Fruit fly (Drosophila melanogaster): ENCODE results near the gene HP1D3csd.

Gene HP1D3csd

dm6 chrX:19229855-19230433 is 39.9 kb downstream of the HP1D3csd start:
- TF ChIP-seq CG3407 (GFP tag; optimal IDR thresholded peaks at IDR 0.05): no peak
- no peak for TF ChIP-seq CG14860 (GFP tag; IDR thresholded peaks at IDR 0.05; ENCODE audit: partially characterized antibody)
- TF ChIP-seq tna (GFP tag; IDR thresholded peaks at IDR 0.05; ENCODE audit: partially characterized antibody): no peak
- TF ChIP-seq dimm (GFP tag; IDR thresholded peaks at IDR 0.05): no peak
- TF ChIP-seq Drgx (GFP tag; IDR thresholded peaks at IDR 0.05): peak; percentile 40; the same call in 1 of the 2 replicates
- no peak for TF ChIP-seq CG2875 (GFP tag; optimal IDR thresholded peaks at IDR 0.05)
- no peak for TF ChIP-seq Ssrp (tag; optimal IDR thresholded peaks at IDR 0.05)
- no peak for TF ChIP-seq Dip2 (GFP tag; IDR thresholded peaks at IDR 0.05)
- TF ChIP-seq Dbx (GFP tag; IDR thresholded peaks at IDR 0.05): no peak

- no peak for TF ChIP-seq CTCF (GFP tag; optimal IDR thresholded peaks at IDR 0.05)
- TF ChIP-seq dmrt99B (tag; optimal IDR thresholded peaks at IDR 0.05): no peak
- TF ChIP-seq Side (GFP tag; optimal IDR thresholded peaks at IDR 0.05): no peak
- TF ChIP-seq CG15696 (tag; optimal IDR thresholded peaks at IDR 0.05): no peak
- no peak for TF ChIP-seq CG12071 (GFP tag; optimal IDR thresholded peaks at IDR 0.05)
- no peak for TF ChIP-seq Adf1 (GFP tag; IDR thresholded peaks at IDR 0.05)
- TF ChIP-seq Doc2 (GFP tag; IDR thresholded peaks at IDR 0.05): no peak
- TF ChIP-seq grn (GFP tag; optimal IDR thresholded peaks at IDR 0.05): no peak
- no peak for TF ChIP-seq CG30020 (tag; optimal IDR thresholded peaks at IDR 0.05)
- no peak for TF ChIP-seq peb (GFP tag; IDR thresholded peaks at IDR 0.05)
Observed at dm6 chrX:19238613-19239012, 48.6 kb downstream of the HP1D3csd start.

dm6 chrX:19239365-19239764 is 49.4 kb downstream of the HP1D3csd start:
- TF ChIP-seq sug (tag; optimal IDR thresholded peaks at IDR 0.05) (peak; percentile 78), Drgx (GFP tag; IDR thresholded peaks at IDR 0.05) (no peak), CG4328 (GFP tag; optimal IDR thresholded peaks at IDR 0.05) (no peak), gce (GFP tag; IDR thresholded peaks at IDR 0.05) (no peak), ind (GFP tag; optimal IDR thresholded peaks at IDR 0.05) (no peak), dm (GFP tag; optimal IDR thresholded peaks at IDR 0.05) (no peak), mirr (GFP tag; optimal IDR thresholded peaks at IDR 0.05) (peak; percentile 76), exex (tag; optimal IDR thresholded peaks at IDR 0.05) (peak; percentile 69), CG11247 (GFP tag; IDR thresholded peaks at IDR 0.05) (no peak), Usf (GFP tag; optimal IDR thresholded peaks at IDR 0.05) (no peak), CG3407 (GFP tag; optimal IDR thresholded peaks at IDR 0.05) (no peak), CG34376 (GFP tag; optimal IDR thresholded peaks at IDR 0.05) (peak; percentile 11), CG15514 (GFP tag; optimal IDR thresholded peaks at IDR 0.05) (peak; percentile 37), run (tag; optimal IDR thresholded peaks at IDR 0.05) (peak; percentile 48), ap (GFP tag; IDR thresholded peaks at IDR 0.05) (no peak), pum (GFP tag; optimal IDR thresholded peaks at IDR 0.05) (no peak)

- TF ChIP-seq NFAT (GFP tag; IDR thresholded peaks at IDR 0.05) (no peak), sisA (GFP tag; IDR thresholded peaks at IDR 0.05) (0 out of 2 replicates have a peak, but pooled peaks have one; percentile 6), Scr (GFP tag; IDR thresholded peaks at IDR 0.05; ENCODE audit: partially characterized antibody) (no peak), ftz-f1 (GFP tag; optimal IDR thresholded peaks at IDR 0.05) (no peak), zen (tag; optimal IDR thresholded peaks at IDR 0.05) (no peak), mld (GFP tag; IDR thresholded peaks at IDR 0.05; ENCODE audit: partially characterized antibody) (no peak), Med (GFP tag) (peak; percentile 60), Atf6 (GFP tag; IDR thresholded peaks at IDR 0.05) (0 out of 2 replicates have a peak, but pooled peaks have one; percentile 13), CG4360 (GFP tag; IDR thresholded peaks at IDR 0.05) (no peak), CG32532 (GFP tag; IDR thresholded peaks at IDR 0.05) (no peak), grn (GFP tag; optimal IDR thresholded peaks at IDR 0.05) (peak; percentile 90), mirr (GFP tag; optimal IDR thresholded peaks at IDR 0.05) (peak; percentile 7), pum (GFP tag; optimal IDR thresholded peaks at IDR 0.05) (no peak), sens (GFP tag) (peak; percentile 64), Atf-2 (GFP tag; optimal IDR thresholded peaks at IDR 0.05) (no peak), CG2678 (tag; optimal IDR thresholded peaks at IDR 0.05) (peak; percentile 30), lab (GFP tag; optimal IDR thresholded peaks at IDR 0.05) (peak; percentile 11)
Observed at dm6 chrX:19240230-19240839, 50.3 kb downstream of the HP1D3csd start.
